Fruit fly (Drosophila melanogaster): Measurements from ENCODE around the gene CG14285.

Gene CG14285

dm6 chr3R:19023862-19024261 is 1.0 kb upstream of the CG14285 start, which contains the start of the genes CG6005 and CG14286 (continued):
- peak; percentile 21; the same call in 1 of the 2 replicates for TF ChIP-seq CG17612 (GFP tag; IDR thresholded peaks at IDR 0.05)
- TF ChIP-seq her (GFP tag; optimal IDR thresholded peaks at IDR 0.05) = peak; percentile 48
- peak; percentile 36; the same call in 1 of the 3 replicates for TF ChIP-seq B-H1 (GFP tag; IDR thresholded peaks at IDR 0.05)
- no peak for TF ChIP-seq CkIIα-i1 (GFP tag; IDR thresholded peaks at IDR 0.05)
- TF ChIP-seq Hr51 (GFP tag; optimal IDR thresholded peaks at IDR 0.05) = peak; percentile 19 to 72
- peak; percentile 92 for TF ChIP-seq NFAT (GFP tag; IDR thresholded peaks at IDR 0.05)
- TF ChIP-seq ac (GFP tag; optimal IDR thresholded peaks at IDR 0.05) = no peak
- no peak for TF ChIP-seq CG11695 (GFP tag; IDR thresholded peaks at IDR 0.05)
- no peak for TF ChIP-seq pan (optimal IDR thresholded peaks at IDR 0.05)
- TF ChIP-seq pan (GFP tag; optimal IDR thresholded peaks at IDR 0.05 in 1 of 2, IDR thresholded peaks at IDR 0.05 in 1 of 2) = peak in 1 of 2 experiments; percentile 75
- TF ChIP-seq fd96Cb (tag; optimal IDR thresholded peaks at IDR 0.05) = no peak
- no peak for TF ChIP-seq exex (tag; optimal IDR thresholded peaks at IDR 0.05)
- TF ChIP-seq CG33213 (GFP tag; optimal IDR thresholded peaks at IDR 0.05) = no peak
- peak; percentile 64 for TF ChIP-seq Hsf (GFP tag; optimal IDR thresholded peaks at IDR 0.05)
- TF ChIP-seq CG14050 (GFP tag; IDR thresholded peaks at IDR 0.05) = peak; percentile 36; the same call in 1 of the 3 replicates
- TF ChIP-seq CHES-1-like (GFP tag; optimal IDR thresholded peaks at IDR 0.05) = peak; percentile 81
- TF ChIP-seq gsb (GFP tag; IDR thresholded peaks at IDR 0.05) = 0 out of 2 replicates have a peak, but pooled peaks have one; percentile 27
- no peak for TF ChIP-seq CG3407 (GFP tag; optimal IDR thresholded peaks at IDR 0.05)
- TF ChIP-seq slp2 (GFP tag; optimal IDR thresholded peaks at IDR 0.05) = peak; percentile 19
- peak; percentile 46 for TF ChIP-seq CG11504 (tag; optimal IDR thresholded peaks at IDR 0.05)
- no peak for TF ChIP-seq Taf1 (GFP tag; IDR thresholded peaks at IDR 0.05)
- peak; percentile 16 for TF ChIP-seq Camta (GFP tag; optimal IDR thresholded peaks at IDR 0.05)
- TF ChIP-seq CG18262 (tag; optimal IDR thresholded peaks at IDR 0.05) = peak; percentile 14
- no peak for TF ChIP-seq dmrt11E (tag; optimal IDR thresholded peaks at IDR 0.05)
- peak; percentile 23 for TF ChIP-seq gfzf (GFP tag; optimal IDR thresholded peaks at IDR 0.05)
- TF ChIP-seq CG16815 (GFP tag; optimal IDR thresholded peaks at IDR 0.05) = no peak
- TF ChIP-seq HHEX (GFP tag; optimal IDR thresholded peaks at IDR 0.05) = no peak
- TF ChIP-seq sc (optimal IDR thresholded peaks at IDR 0.05) = no peak
- no peak for TF ChIP-seq sc (GFP tag; optimal IDR thresholded peaks at IDR 0.05)
- peak; percentile 58 for TF ChIP-seq CG12391 (tag; optimal IDR thresholded peaks at IDR 0.05)
- TF ChIP-seq CG11456 (GFP tag; IDR thresholded peaks at IDR 0.05) = peak; percentile 92
- TF ChIP-seq CTCF (GFP tag; optimal IDR thresholded peaks at IDR 0.05) = peak; percentile 13
- TF ChIP-seq ap (GFP tag; IDR thresholded peaks at IDR 0.05) = 0 out of 2 replicates have a peak, but pooled peaks have one; percentile 6
- TF ChIP-seq PHDP (tag; optimal IDR thresholded peaks at IDR 0.05) = peak; percentile 36
- no peak for TF ChIP-seq CG17359 (tag; optimal IDR thresholded peaks at IDR 0.05)
- peak; percentile 82 for TF ChIP-seq ftz-f1 (GFP tag; optimal IDR thresholded peaks at IDR 0.05)
- peak; percentile 58; the same call in 1 of the 2 replicates for TF ChIP-seq CG14441 (GFP tag; IDR thresholded peaks at IDR 0.05)
- TF ChIP-seq CG11696 (GFP tag; IDR thresholded peaks at IDR 0.05) = no peak
- no peak for TF ChIP-seq BtbVII (GFP tag; optimal IDR thresholded peaks at IDR 0.05)
- TF ChIP-seq bsh (GFP tag; optimal IDR thresholded peaks at IDR 0.05) = peak in 1 of 2 experiments; percentile 38
- TF ChIP-seq unc-4 (GFP tag; IDR thresholded peaks at IDR 0.05; ENCODE audit: partially characterized antibody) = peak; percentile 85
- TF ChIP-seq Ets65A (GFP tag) = peak; percentile 30
- peak; percentile 35 for TF ChIP-seq fd3F (GFP tag; optimal IDR thresholded peaks at IDR 0.05)
- TF ChIP-seq CG17912 (GFP tag; optimal IDR thresholded peaks at IDR 0.05) = peak; percentile 30
- peak; percentile 69 for TF ChIP-seq Mad (GFP tag; optimal IDR thresholded peaks at IDR 0.05)
- TF ChIP-seq CG4617 (GFP tag; optimal IDR thresholded peaks at IDR 0.05; ENCODE audit: borderline replicate concordance) = peak; percentile 97
- no peak for TF ChIP-seq ash1 (GFP tag; optimal IDR thresholded peaks at IDR 0.05)
- no peak for TF ChIP-seq Hr78 (GFP tag; optimal IDR thresholded peaks at IDR 0.05)
- peak; percentile 33 for TF ChIP-seq CG9797 (GFP tag; optimal IDR thresholded peaks at IDR 0.05)
- no peak for TF ChIP-seq h (optimal IDR thresholded peaks at IDR 0.05)
- TF ChIP-seq Ets97D (GFP tag; optimal IDR thresholded peaks at IDR 0.05) = peak; percentile 50
- TF ChIP-seq gt (GFP tag; IDR thresholded peaks at IDR 0.05) = no peak

Measured in whole organism, embryonic.